Worm (Caenorhabditis elegans) whole organism, L2 larva: ENCODE data around the gene sdz-19.
A peak's percentile ranks its signal among the peaks of the same experiment; 100 is the strongest.

Source experiments
- C34F6.9 ChIP-seq: fragments of 150-350 bp; optimal IDR thresholded peaks from 2 replicates; lab custom pipeline; 2014; ENCODE audit warnings: missing biosample characterization, missing genetic modification characterization
- F13H6.1 ChIP-seq: sonication (generic microtip); optimal IDR thresholded peaks from 2 replicates; lab custom pipeline; 2016; ENCODE audit warnings: missing genetic modification characterization, missing compliant biosample characterization
- R02D3.7 ChIP-seq: fragments of 150-350 bp; optimal IDR thresholded peaks from 2 replicates; lab custom pipeline; 2014; ENCODE audit warnings: missing biosample characterization, missing genetic modification characterization
- Y55F3AM.14 ChIP-seq: fragments of 200-800 bp; sonication (Bioruptor generic); optimal IDR thresholded peaks from 2 replicates; lab custom pipeline; 2018; ENCODE audit warnings: mild to moderate bottlenecking, missing genetic modification characterization, missing compliant biosample characterization
- alr-1 ChIP-seq: fragments of 150-350 bp; optimal IDR thresholded peaks from 2 replicates; lab custom pipeline; 2014; ENCODE audit warnings: missing biosample characterization, missing genetic modification characterization
- aly-2 ChIP-seq: fragments of 150-350 bp; optimal IDR thresholded peaks from 2 replicates; lab custom pipeline; 2014; ENCODE audit warnings: missing biosample characterization, missing genetic modification characterization
- ama-1 ChIP-seq: fragments of 150-350 bp; optimal IDR thresholded peaks from 2 replicates; lab custom pipeline; 2018; ENCODE audit warnings: inconsistent platforms
- blmp-1 ChIP-seq: sonication (generic microtip); optimal IDR thresholded peaks from 2 replicates; lab custom pipeline; 2017; ENCODE audit warnings: missing genetic modification characterization, mild to moderate bottlenecking, missing compliant biosample characterization, antibody characterized with exemption, moderate library complexity; ENCODE audit not compliant: insufficient read depth
- ceh-16 ChIP-seq: fragments of 150-350 bp; optimal IDR thresholded peaks from 2 replicates; lab custom pipeline; 2014; ENCODE audit warnings: missing biosample characterization, missing genetic modification characterization
- ceh-82 ChIP-seq: fragments of 150-350 bp; optimal IDR thresholded peaks from 2 replicates; lab custom pipeline; 2014; ENCODE audit warnings: missing biosample characterization, missing genetic modification characterization
- crh-2 ChIP-seq: sonication (generic microtip); optimal IDR thresholded peaks from 2 replicates; lab custom pipeline; 2017; ENCODE audit warnings: missing biosample characterization, missing genetic modification characterization
- egl-27 ChIP-seq: sonication (generic microtip); optimal IDR thresholded peaks from 3 replicates; lab custom pipeline; 2017; ENCODE audit warnings: missing biosample characterization, missing genetic modification reagents, missing genetic modification characterization
- elt-1 ChIP-seq: fragments of 150-350 bp; optimal IDR thresholded peaks from 2 replicates; lab custom pipeline; 2014; ENCODE audit warnings: missing biosample characterization, missing genetic modification characterization
- elt-3 ChIP-seq: sonication (generic microtip); optimal IDR thresholded peaks from 2 replicates; lab custom pipeline; 2017; ENCODE audit warnings: missing biosample characterization, missing genetic modification characterization
- fos-1 ChIP-seq: fragments of 150-350 bp; optimal IDR thresholded peaks from 2 replicates; lab custom pipeline; 2014; ENCODE audit warnings: missing biosample characterization, missing genetic modification characterization
- gmeb-1 ChIP-seq: fragments of 150-350 bp; optimal IDR thresholded peaks from 2 replicates; lab custom pipeline; 2014; ENCODE audit warnings: missing biosample characterization, missing genetic modification characterization
- lin-13 ChIP-seq: fragments of 150-350 bp; optimal IDR thresholded peaks from 2 replicates; lab custom pipeline; 2014; ENCODE audit warnings: missing biosample characterization, missing genetic modification reagents, missing genetic modification characterization
- lin-39 ChIP-seq: fragments of 150-350 bp; optimal IDR thresholded peaks from 2 replicates; lab custom pipeline; 2014; ENCODE audit warnings: missing biosample characterization, missing genetic modification reagents, missing genetic modification characterization
- lsy-2 ChIP-seq, 2 experiments: fragments of 150-350 bp in 1 of 2; sonication (generic microtip) in 1 of 2; optimal IDR thresholded peaks; 2 replicates each; lab custom pipeline; 2014 to 2017; ENCODE audit warnings: missing biosample characterization in 2 of 2, missing genetic modification characterization in 2 of 2
- mbf-1 ChIP-seq: sonication (generic microtip); optimal IDR thresholded peaks from 2 replicates; lab custom pipeline; 2017; ENCODE audit warnings: missing biosample characterization, missing genetic modification characterization
- mdl-1 ChIP-seq, 2 experiments: fragments of 150-350 bp in 1 of 2; sonication (generic microtip) in 1 of 2; optimal IDR thresholded peaks; 2 replicates each; lab custom pipeline; 2017; ENCODE audit warnings: missing biosample characterization in 2 of 2, missing genetic modification characterization in 2 of 2
- nhr-12 ChIP-seq: fragments of 150-350 bp; optimal IDR thresholded peaks from 2 replicates; lab custom pipeline; 2014; ENCODE audit warnings: missing biosample characterization, missing genetic modification characterization
- nhr-129 ChIP-seq: fragments of 150-350 bp; optimal IDR thresholded peaks from 2 replicates; lab custom pipeline; 2014; ENCODE audit warnings: missing biosample characterization, missing genetic modification characterization
- nhr-21 ChIP-seq: fragments of 150-350 bp; optimal IDR thresholded peaks from 2 replicates; lab custom pipeline; 2014; ENCODE audit warnings: missing biosample characterization, missing genetic modification characterization
- nhr-23 ChIP-seq: fragments of 150-350 bp; optimal IDR thresholded peaks from 2 replicates; lab custom pipeline; 2014; ENCODE audit warnings: missing biosample characterization, missing genetic modification reagents, missing genetic modification characterization
- nhr-237 ChIP-seq: fragments of 150-350 bp; optimal IDR thresholded peaks from 2 replicates; lab custom pipeline; 2014; ENCODE audit warnings: missing biosample characterization, missing genetic modification characterization
- nhr-25 ChIP-seq: fragments of 150-350 bp; sonication (generic microtip); optimal IDR thresholded peaks from 3 replicates; lab custom pipeline; 2014; ENCODE audit warnings: missing biosample characterization, missing genetic modification characterization
- nhr-6 ChIP-seq: fragments of 150-350 bp; optimal IDR thresholded peaks from 2 replicates; lab custom pipeline; 2014; ENCODE audit warnings: missing biosample characterization, missing genetic modification characterization
- nhr-77 ChIP-seq: fragments of 150-350 bp; optimal IDR thresholded peaks from 2 replicates; lab custom pipeline; 2014; ENCODE audit warnings: missing biosample characterization, missing genetic modification characterization
- peb-1 ChIP-seq: fragments of 150-350 bp; optimal IDR thresholded peaks from 2 replicates; lab custom pipeline; 2014; ENCODE audit warnings: missing biosample characterization, missing genetic modification characterization
- sem-4 ChIP-seq: fragments of 150-350 bp; optimal IDR thresholded peaks from 2 replicates; lab custom pipeline; 2014; ENCODE audit warnings: missing biosample characterization, missing genetic modification reagents, missing genetic modification characterization
- sma-3 ChIP-seq: sonication (generic microtip); optimal IDR thresholded peaks from 2 replicates; lab custom pipeline; 2016; ENCODE audit warnings: missing genetic modification reagents, missing genetic modification characterization, missing compliant biosample characterization
- sma-9 ChIP-seq, 2 experiments: fragments of 150-350 bp in 1 of 2; sonication (generic microtip) in 1 of 2; optimal IDR thresholded peaks; 2 replicates each; lab custom pipeline; 2014 to 2016; ENCODE audit warnings: missing genetic modification characterization in 2 of 2, mild to moderate bottlenecking in 1 of 2, missing biosample characterization in 1 of 2, missing compliant biosample characterization in 1 of 2, missing genetic modification reagents in 1 of 2, moderate library complexity in 1 of 2
- snpc-4 ChIP-seq: fragments of 150-350 bp; optimal IDR thresholded peaks from 2 replicates; lab custom pipeline; 2014; ENCODE audit warnings: missing biosample characterization, missing genetic modification characterization
- unc-39 ChIP-seq: fragments of 150-350 bp; optimal IDR thresholded peaks from 2 replicates; lab custom pipeline; 2014; ENCODE audit warnings: missing biosample characterization, missing genetic modification characterization
- unc-55 ChIP-seq: fragments of 150-350 bp; sonication (generic microtip); optimal IDR thresholded peaks from 3 replicates; lab custom pipeline; 2014; ENCODE audit warnings: missing biosample characterization, missing genetic modification reagents, missing genetic modification characterization
- zag-1 ChIP-seq: fragments of 150-350 bp; optimal IDR thresholded peaks from 2 replicates; lab custom pipeline; 2014; ENCODE audit warnings: missing biosample characterization, missing genetic modification characterization
- ztf-11 ChIP-seq: sonication (generic microtip); optimal IDR thresholded peaks from 2 replicates; lab custom pipeline; 2017; ENCODE audit warnings: missing biosample characterization, missing genetic modification characterization
- ztf-4 ChIP-seq: fragments of 150-350 bp; optimal IDR thresholded peaks from 2 replicates; lab custom pipeline; 2014; ENCODE audit warnings: missing biosample characterization, missing genetic modification characterization

Gene sdz-19

ce11 chrX:12500777-12501176, 2.4 kb downstream of the sdz-19 start:
- TF ChIP-seq lin-39 (tag; lab: Kevin White, UChicago): no peak
- TF ChIP-seq nhr-25 (tag; lab: Kevin White, UChicago): peak; percentile 93
- TF ChIP-seq ztf-11 (tag; lab: Kevin White, UChicago): no peak
- TF ChIP-seq mdl-1 (tag; optimal IDR thresholded peaks at IDR 0.05; lab: Kevin White, UChicago): peak; percentile 10 to 83
- peak; percentile 90 for TF ChIP-seq egl-27 (tag; lab: Kevin White, UChicago)
- TF ChIP-seq fos-1 (tag; lab: Kevin White, UChicago): peak; percentile 85
- peak; percentile 79 for TF ChIP-seq F13H6.1
- peak; percentile 40 for TF ChIP-seq nhr-6
- no peak for TF ChIP-seq elt-3 (tag; lab: Kevin White, UChicago)
- TF ChIP-seq unc-39 (tag; lab: Kevin White, UChicago): no peak
- TF ChIP-seq ztf-4 (tag; lab: Kevin White, UChicago): peak; percentile 19
- no peak for TF ChIP-seq ama-1 (lab: Kevin White, UChicago)
- TF ChIP-seq aly-2 (tag; lab: Kevin White, UChicago): no peak
- TF ChIP-seq crh-2 (tag; lab: Kevin White, UChicago): peak; percentile 94
- no peak for TF ChIP-seq nhr-12 (tag; lab: Kevin White, UChicago)
- TF ChIP-seq nhr-237 (tag; lab: Kevin White, UChicago): no peak
- peak; percentile 79 for TF ChIP-seq blmp-1 (tag; lab: Kevin White, UChicago)
- TF ChIP-seq lin-13: peak; percentile 47
- TF ChIP-seq zag-1 (tag; lab: Kevin White, UChicago): no peak
- no peak for TF ChIP-seq peb-1
- TF ChIP-seq sem-4 (tag; lab: Kevin White, UChicago): peak; percentile 29
- peak; percentile 97 for TF ChIP-seq sma-3
- peak; percentile 98 for TF ChIP-seq sma-9 (GFP tag; optimal IDR thresholded peaks at IDR 0.05; lab: Kevin White, UChicago)
- TF ChIP-seq sma-9 (tag; optimal IDR thresholded peaks at IDR 0.05; lab: Kevin White, UChicago): no peak
- no peak for TF ChIP-seq nhr-77 (tag; lab: Kevin White, UChicago)
- TF ChIP-seq lsy-2 (tag; optimal IDR thresholded peaks at IDR 0.05; lab: Kevin White, UChicago): peak in 1 of 2 experiments; percentile 78
- peak; percentile 78 for TF ChIP-seq gmeb-1 (tag; lab: Kevin White, UChicago)
- TF ChIP-seq alr-1 (tag; lab: Kevin White, UChicago): no peak
- peak; percentile 39 for TF ChIP-seq C34F6.9 (tag; lab: Kevin White, UChicago)
- peak; percentile 88 for TF ChIP-seq nhr-129
- peak; percentile 57 for TF ChIP-seq Y55F3AM.14
- TF ChIP-seq nhr-23 (tag; lab: Kevin White, UChicago): no peak
- TF ChIP-seq elt-1 (tag; lab: Kevin White, UChicago): peak; percentile 98
- TF ChIP-seq nhr-21 (tag; lab: Kevin White, UChicago): peak; percentile 98
- peak; percentile 90 for TF ChIP-seq ceh-16 (tag; lab: Kevin White, UChicago)
- no peak for TF ChIP-seq mbf-1 (tag; lab: Kevin White, UChicago)

ce11 chrX:12492467-12492866, 10.7 kb downstream of the sdz-19 start, which contains the start of gene lips-1:
lips-1 (plus strand) TSS chrX:12492767.
- TF ChIP-seq unc-55 (GFP tag; lab: Kevin White, UChicago) (no peak), ceh-16 (tag; lab: Kevin White, UChicago) (no peak), peb-1 (no peak), sma-3 (no peak), crh-2 (tag; lab: Kevin White, UChicago) (no peak), ceh-82 (tag; lab: Kevin White, UChicago) (no peak), nhr-6 (no peak), mdl-1 (tag; optimal IDR thresholded peaks at IDR 0.05; lab: Kevin White, UChicago) (no peak), nhr-129 (no peak), egl-27 (tag; lab: Kevin White, UChicago) (no peak), sem-4 (tag; lab: Kevin White, UChicago) (no peak), nhr-77 (tag; lab: Kevin White, UChicago) (no peak), lsy-2 (tag; optimal IDR thresholded peaks at IDR 0.05; lab: Kevin White, UChicago) (no peak), F13H6.1 (no peak)

- TF ChIP-seq ztf-11 (tag; lab: Kevin White, UChicago) (no peak), snpc-4 (tag; lab: Kevin White, UChicago) (no peak), mbf-1 (tag; lab: Kevin White, UChicago) (no peak), R02D3.7 (tag; lab: Kevin White, UChicago) (no peak), sem-4 (tag; lab: Kevin White, UChicago) (no peak), aly-2 (tag; lab: Kevin White, UChicago) (no peak), unc-55 (GFP tag; lab: Kevin White, UChicago) (no peak), mdl-1 (tag; optimal IDR thresholded peaks at IDR 0.05; lab: Kevin White, UChicago) (no peak)
Measured at ce11 chrX:12491138-12491537, 12.0 kb downstream of the sdz-19 start.
